Worm (Caenorhabditis elegans) whole organism, midembryonic: Measurements from ENCODE around the gene ZC404.16.

Experiments
- T22C8.4 ChIP-seq: fragments of 200-800 bp; sonication (Bioruptor generic); IDR thresholded peaks from 2 replicates; pipeline ENCODE4 v1.3.6; 2022; ENCODE audit warnings: missing genetic modification characterization, missing compliant biosample characterization
- cog-1 ChIP-seq: sonication (generic microtip); optimal IDR thresholded peaks from 2 replicates; lab custom pipeline; 2016; ENCODE audit warnings: missing genetic modification characterization, missing compliant biosample characterization
- flt-1 ChIP-seq: fragments of 200-800 bp; sonication (Bioruptor generic); IDR thresholded peaks from 2 replicates; pipeline ENCODE4 v1.3.6; 2022; ENCODE audit warnings: missing genetic modification characterization, missing compliant biosample characterization
- klf-2 ChIP-seq: fragments of 200-800 bp; sonication (Bioruptor generic); conservative IDR thresholded peaks from 2 replicates; pipeline ENCODE4 v1.3.6; 2022; ENCODE audit warnings: missing genetic modification reagents, missing genetic modification characterization, missing compliant biosample characterization
- med-1 ChIP-seq: sonication (generic microtip); optimal IDR thresholded peaks from 2 replicates; lab custom pipeline; 2017; ENCODE audit warnings: missing genetic modification characterization, mild to moderate bottlenecking, missing compliant biosample characterization, antibody characterized with exemption, missing genetic modification reagents; ENCODE audit not compliant: insufficient read depth
- ref-1 ChIP-seq: fragments of 200-800 bp; sonication (Bioruptor generic); conservative IDR thresholded peaks from 2 replicates; pipeline ENCODE4 v1.3.6; 2022; ENCODE audit warnings: missing genetic modification reagents, missing genetic modification characterization, missing compliant biosample characterization
- tab-1 ChIP-seq: fragments of 200-800 bp; sonication (Bioruptor generic); IDR thresholded peaks from 2 replicates; pipeline ENCODE4 v1.3.6; 2022; ENCODE audit warnings: missing genetic modification characterization, missing compliant biosample characterization
- ztf-23 ChIP-seq: fragments of 200-800 bp; sonication (Bioruptor generic); IDR thresholded peaks from 2 replicates; pipeline ENCODE4 v1.3.6; 2022; ENCODE audit warnings: missing genetic modification reagents, missing genetic modification characterization, missing compliant biosample characterization
- ztf-29 ChIP-seq: fragments of 200-800 bp; sonication (Bioruptor generic); IDR thresholded peaks from 2 replicates; pipeline ENCODE4 v1.3.6; 2022; ENCODE audit warnings: missing genetic modification reagents, missing genetic modification characterization, missing compliant biosample characterization

ZC404.16 gene

DNA sequence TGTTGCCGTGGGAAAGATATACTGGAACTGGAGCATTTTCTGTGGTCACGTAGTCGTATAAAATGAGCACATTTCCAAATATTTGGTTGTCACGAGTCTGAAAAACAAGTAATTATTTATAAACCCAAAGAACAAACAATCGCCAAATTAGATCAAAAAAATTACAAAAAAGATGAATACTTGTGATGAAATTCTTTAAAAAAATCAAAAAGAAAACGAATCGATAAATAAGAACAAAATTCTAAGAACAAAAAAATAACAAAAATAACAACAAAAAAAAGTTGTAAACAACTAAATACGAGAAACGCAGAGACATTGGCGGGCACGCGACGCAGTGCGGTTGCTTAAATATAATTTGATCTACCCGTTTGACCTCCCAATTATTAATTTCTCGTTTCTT is at the start of gene ZC404.16:
Gene ZC404.16, minus strand, starts transcription at position 101 of the 400 bp plus-strand sequence.
- TF ChIP-seq cog-1 = no peak
- no peak for TF ChIP-seq ref-1

DNA sequence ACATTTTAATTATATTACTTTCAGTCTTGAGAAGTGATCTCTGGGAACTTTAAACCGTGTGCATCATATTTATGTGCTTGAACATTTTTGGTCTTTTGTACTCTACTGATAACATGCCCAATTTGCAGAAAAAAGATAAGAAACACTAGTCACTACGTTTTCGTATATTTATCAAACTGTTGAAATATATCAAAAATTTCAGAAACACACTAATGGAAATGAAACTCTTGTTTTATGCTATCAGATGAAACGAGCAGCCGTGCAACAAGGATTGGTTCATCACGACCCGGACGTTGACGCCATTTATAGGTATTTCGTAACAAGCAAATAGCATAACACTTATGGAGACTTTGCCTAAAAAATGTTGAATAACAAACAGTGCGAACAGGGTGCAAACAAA is 49.8 kb upstream of the ZC404.16 start:
- TF ChIP-seq ztf-23 (GFP tag; lab: Robert Waterston, UW) (no peak), med-1 (GFP tag; lab: Kevin White, UChicago) (no peak)

DNA sequence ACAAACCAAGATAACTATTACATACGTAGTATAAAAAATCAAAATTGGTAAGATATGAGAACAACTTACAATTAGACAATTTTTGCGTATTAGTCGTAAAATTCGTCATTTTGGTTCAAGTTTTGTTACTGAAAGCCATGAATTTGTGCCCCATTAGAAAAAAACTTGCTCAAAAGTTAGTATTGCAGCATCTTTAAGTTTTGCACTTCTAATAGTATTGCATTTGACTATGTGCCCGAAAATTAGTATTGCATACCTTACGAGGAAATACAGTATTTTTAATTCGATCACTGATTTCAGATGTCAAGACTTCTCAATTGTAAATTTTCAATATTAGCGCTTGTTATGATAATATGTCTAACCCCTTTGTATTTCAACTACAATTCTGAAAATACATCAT is 47.9 kb upstream of the ZC404.16 start, which contains the start of gene T15B7.8:
Gene T15B7.8, plus strand, starts transcription at position 301 of the 400 bp plus-strand sequence.
- no peak for TF ChIP-seq flt-1
- TF ChIP-seq tab-1 (GFP tag; lab: Robert Waterston, UW) = no peak

ce11 chrV:6819812-6820211 is 46.2 kb upstream of the ZC404.16 start, which contains the start of gene dmsr-13:
TSS of gene dmsr-13 (minus strand) at chrV:6819912.
- no peak for TF ChIP-seq flt-1
- TF ChIP-seq med-1 (GFP tag; lab: Kevin White, UChicago) = no peak
- no peak for TF ChIP-seq ztf-23 (GFP tag; lab: Robert Waterston, UW)
- TF ChIP-seq ref-1 = no peak
- TF ChIP-seq cog-1 = no peak
- no peak for TF ChIP-seq T22C8.4
- no peak for TF ChIP-seq tab-1 (GFP tag; lab: Robert Waterston, UW)
- no peak for TF ChIP-seq klf-2 (GFP tag; lab: Robert Waterston, UW)
- no peak for TF ChIP-seq ztf-29 (GFP tag; lab: Robert Waterston, UW)

- no peak for TF ChIP-seq ztf-23 (GFP tag; lab: Robert Waterston, UW)
- TF ChIP-seq flt-1 = no peak
- no peak for TF ChIP-seq klf-2 (GFP tag; lab: Robert Waterston, UW)
- TF ChIP-seq ztf-29 (GFP tag; lab: Robert Waterston, UW) = no peak
- no peak for TF ChIP-seq T22C8.4
- no peak for TF ChIP-seq ref-1
- TF ChIP-seq med-1 (GFP tag; lab: Kevin White, UChicago) = no peak
- no peak for TF ChIP-seq cog-1
- TF ChIP-seq tab-1 (GFP tag; lab: Robert Waterston, UW) = no peak
Measured at ce11 chrV:6817184-6817583, 43.5 kb upstream of the ZC404.16 start, which contains the start of gene dmsr-14. TSS of gene dmsr-14 (minus strand) at chrV:6817284.

ce11 chrV:6813862-6814261 is 40.2 kb upstream of the ZC404.16 start:
- TF ChIP-seq cog-1 (no peak), flt-1 (no peak)

DNA sequence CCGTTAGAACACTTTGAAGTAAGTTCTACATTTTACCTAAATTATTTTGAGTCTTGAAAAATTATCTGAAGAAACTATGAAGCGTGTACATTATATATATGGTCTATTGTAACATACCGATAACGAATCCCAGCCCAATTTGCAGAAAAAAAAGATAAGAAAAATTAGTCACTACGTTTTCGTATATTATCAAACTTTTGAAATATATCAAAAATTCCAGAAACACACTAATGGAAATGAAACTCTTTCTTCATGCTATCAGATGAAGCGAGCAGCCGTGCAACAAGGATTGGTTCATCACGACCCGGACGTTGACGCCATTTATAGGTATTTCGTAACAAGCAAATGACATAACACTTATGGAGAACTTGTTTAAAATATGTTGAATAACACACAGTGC is 38.2 kb upstream of the ZC404.16 start:
- no peak for TF ChIP-seq cog-1
- TF ChIP-seq flt-1 = no peak
- TF ChIP-seq klf-2 (GFP tag; lab: Robert Waterston, UW) = no peak
- TF ChIP-seq med-1 (GFP tag; lab: Kevin White, UChicago) = no peak
- no peak for TF ChIP-seq ztf-29 (GFP tag; lab: Robert Waterston, UW)

ce11 chrV:6810091-6810490 is 36.5 kb upstream of the ZC404.16 start:
- TF ChIP-seq flt-1 (no peak), tab-1 (GFP tag; lab: Robert Waterston, UW) (no peak), ztf-29 (GFP tag; lab: Robert Waterston, UW) (no peak), ztf-23 (GFP tag; lab: Robert Waterston, UW) (no peak), ref-1 (no peak), T22C8.4 (no peak), cog-1 (no peak), med-1 (GFP tag; lab: Kevin White, UChicago) (no peak), klf-2 (GFP tag; lab: Robert Waterston, UW) (no peak)

DNA sequence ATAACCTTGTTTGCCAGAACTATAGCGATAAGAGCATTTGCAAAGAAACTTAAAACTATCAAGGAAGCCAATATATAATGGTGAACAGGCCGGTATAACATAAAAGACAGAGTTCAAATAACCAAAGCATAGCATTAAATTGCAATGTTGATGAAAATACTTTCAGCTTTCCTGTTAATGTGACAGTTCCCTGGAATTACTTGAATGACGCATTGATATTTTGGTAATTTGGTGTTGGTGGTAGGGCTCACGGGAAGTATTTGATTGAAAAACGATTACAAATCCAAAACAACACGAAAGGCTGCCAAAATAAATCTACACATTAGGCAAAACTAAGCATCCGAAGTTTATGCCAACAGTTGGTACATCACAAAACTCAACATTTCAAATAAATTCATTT is 35.3 kb upstream of the ZC404.16 start, which contains the start of gene dmsr-16:
Gene dmsr-16, minus strand, starts transcription at position 101 of the 400 bp plus-strand sequence.
- no peak for TF ChIP-seq ztf-29 (GFP tag; lab: Robert Waterston, UW)
- no peak for TF ChIP-seq cog-1
- no peak for TF ChIP-seq flt-1
- no peak for TF ChIP-seq tab-1 (GFP tag; lab: Robert Waterston, UW)
- TF ChIP-seq klf-2 (GFP tag; lab: Robert Waterston, UW) = no peak
- TF ChIP-seq ztf-23 (GFP tag; lab: Robert Waterston, UW) = no peak
- TF ChIP-seq T22C8.4 = no peak
- TF ChIP-seq med-1 (GFP tag; lab: Kevin White, UChicago) = no peak

- TF ChIP-seq ref-1 (no peak), ztf-23 (GFP tag; lab: Robert Waterston, UW) (no peak), tab-1 (GFP tag; lab: Robert Waterston, UW) (no peak), flt-1 (no peak)
Measured at ce11 chrV:6806340-6806739, 32.7 kb upstream of the ZC404.16 start, which contains the start of gene dmsr-12. TSS of gene dmsr-12 (minus strand) at chrV:6806440.

DNA sequence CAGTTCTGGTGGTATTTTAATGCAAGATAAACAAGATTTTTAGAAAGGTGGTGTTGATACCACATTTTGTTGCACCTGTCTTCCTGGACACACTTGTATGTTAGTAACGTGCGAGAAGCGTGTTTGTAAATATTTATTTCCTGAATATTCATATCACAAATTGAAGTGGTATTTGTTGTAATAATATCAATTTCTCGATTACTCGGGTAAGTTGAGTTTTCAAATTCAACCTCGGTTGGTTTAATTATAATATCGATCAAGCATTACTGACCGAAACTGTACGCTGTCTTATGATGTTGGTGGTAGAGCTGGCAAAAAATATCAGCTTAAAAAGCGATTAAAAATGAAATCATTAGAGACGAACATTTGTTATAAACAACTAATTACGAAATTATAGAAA is 30.4 kb upstream of the ZC404.16 start, which contains the start of gene dmsr-11:
Gene dmsr-11, minus strand, starts transcription at position 101 of the 400 bp plus-strand sequence.
- TF ChIP-seq med-1 (GFP tag; lab: Kevin White, UChicago) (no peak), tab-1 (GFP tag; lab: Robert Waterston, UW) (no peak), ref-1 (no peak), cog-1 (no peak), T22C8.4 (no peak), flt-1 (no peak), ztf-23 (GFP tag; lab: Robert Waterston, UW) (no peak), ztf-29 (GFP tag; lab: Robert Waterston, UW) (no peak), klf-2 (GFP tag; lab: Robert Waterston, UW) (no peak)
